Fruit fly (Drosophila melanogaster) whole organism, wandering third instar larva: ENCODE results near the gene CG3526.
A peak's percentile ranks its signal among the peaks of the same experiment; 100 is the strongest.

Experiments
- Abd-B ChIP-seq: fragments of >200 bp; optimal IDR thresholded peaks from 2 replicates; lab custom pipeline; 2017; ENCODE audit warnings: missing biosample characterization, missing genetic modification characterization
- CG32264 ChIP-seq: fragments of 200-800 bp; sonication (Bioruptor generic); optimal IDR thresholded peaks from 2 replicates; lab custom pipeline; 2016; ENCODE audit warnings: missing biosample characterization, missing genetic modification characterization
- CrebA ChIP-seq: fragments of 200-800 bp; sonication (Bioruptor generic); optimal IDR thresholded peaks from 2 replicates; lab custom pipeline; 2016; ENCODE audit warnings: missing biosample characterization, mild to moderate bottlenecking, missing genetic modification characterization, borderline replicate concordance
- Dfd ChIP-seq: fragments of >200 bp; optimal IDR thresholded peaks from 2 replicates; lab custom pipeline; 2017; ENCODE audit warnings: missing biosample characterization, missing genetic modification characterization
- Dif ChIP-seq: fragments of 200-275, 200-300 bp; sonication (Bioruptor generic); optimal IDR thresholded peaks from 2 replicates; lab custom pipeline; 2018; ENCODE audit warnings: missing biosample characterization, missing genetic modification characterization; ENCODE audit not compliant: partially characterized antibody
- GATAd ChIP-seq: sonication (Bioruptor generic); optimal IDR thresholded peaks from 2 replicates; lab custom pipeline; 2016; ENCODE audit warnings: missing biosample characterization, missing genetic modification characterization
- HLH106 ChIP-seq: fragments of 200-800 bp; optimal IDR thresholded peaks from 3 replicates; lab custom pipeline; 2019; ENCODE audit warnings: missing biosample characterization, mild to moderate bottlenecking, missing genetic modification characterization, moderate library complexity
- Hr78 ChIP-seq: fragments of >200 bp; optimal IDR thresholded peaks from 2 replicates; lab custom pipeline; 2017; ENCODE audit warnings: missing biosample characterization, missing genetic modification characterization
- Jra ChIP-seq: sonication (Bioruptor generic); optimal IDR thresholded peaks from 2 replicates; lab custom pipeline; 2016; ENCODE audit warnings: missing biosample characterization, missing genetic modification characterization
- Mio ChIP-seq: sonication (Bioruptor generic); optimal IDR thresholded peaks from 2 replicates; lab custom pipeline; 2016; ENCODE audit warnings: missing biosample characterization, missing genetic modification characterization
- Myc ChIP-seq: fragments of >200 bp; optimal IDR thresholded peaks from 2 replicates; lab custom pipeline; 2017
- OdsH ChIP-seq: fragments of 200-800 bp; sonication (Bioruptor generic); optimal IDR thresholded peaks from 2 replicates; lab custom pipeline; 2016; ENCODE audit warnings: missing biosample characterization, mild to moderate bottlenecking, missing genetic modification characterization
- Sp1 ChIP-seq: fragments of 200-800 bp; sonication (Bioruptor generic); optimal IDR thresholded peaks from 3 replicates; lab custom pipeline; 2019; ENCODE audit warnings: missing biosample characterization, mild to moderate bottlenecking, missing genetic modification characterization, moderate library complexity
- Vsx2 ChIP-seq: fragments of 200-300, 225-300 bp; sonication (Bioruptor generic); optimal IDR thresholded peaks from 2 replicates; lab custom pipeline; 2018; ENCODE audit warnings: missing biosample characterization, missing genetic modification characterization; ENCODE audit not compliant: partially characterized antibody
- br ChIP-seq: fragments of 200-800 bp; sonication (Bioruptor generic); optimal IDR thresholded peaks from 2 replicates; lab custom pipeline; 2016; ENCODE audit warnings: missing biosample characterization, missing genetic modification characterization
- brk ChIP-seq: fragments of 200-800 bp; sonication (Bioruptor generic); optimal IDR thresholded peaks from 2 replicates; lab custom pipeline; 2016; ENCODE audit warnings: missing biosample characterization, mild to moderate bottlenecking, missing genetic modification characterization
- dl ChIP-seq, 2 experiments: fragments of 175-275, 200-275 bp in 1 of 2; fragments of 200-275 bp in 1 of 2; sonication (Bioruptor generic); optimal IDR thresholded peaks; lab custom pipeline; 2018; ENCODE audit warnings: mild to moderate bottlenecking in 2 of 2, missing biosample characterization in 2 of 2, missing genetic modification characterization in 2 of 2, moderate library complexity in 2 of 2; ENCODE audit not compliant: partially characterized antibody in 2 of 2, insufficient read depth in 1 of 2
- dmrt93B ChIP-seq: fragments of 200-800 bp; sonication (Bioruptor generic); optimal IDR thresholded peaks from 2 replicates; lab custom pipeline; 2018; ENCODE audit warnings: missing biosample characterization, mild to moderate bottlenecking, missing genetic modification characterization
- dsf ChIP-seq: sonication (Bioruptor generic); optimal IDR thresholded peaks from 2 replicates; lab custom pipeline; 2016; ENCODE audit warnings: missing biosample characterization, missing genetic modification characterization, borderline replicate concordance
- ey ChIP-seq: fragments of 200-800 bp; sonication (Bioruptor generic); optimal IDR thresholded peaks from 2 replicates; lab custom pipeline; 2016; ENCODE audit warnings: missing biosample characterization, missing genetic modification characterization
- fru ChIP-seq: fragments of 200-800 bp; sonication (Bioruptor generic); optimal IDR thresholded peaks from 3 replicates; lab custom pipeline; 2016; ENCODE audit warnings: missing biosample characterization, mild to moderate bottlenecking, missing genetic modification characterization
- h ChIP-seq: fragments of 200-800 bp; sonication (Bioruptor generic); optimal IDR thresholded peaks from 3 replicates; lab custom pipeline; 2016; ENCODE audit warnings: missing biosample characterization, mild to moderate bottlenecking, missing genetic modification characterization
- jim ChIP-seq: fragments of 175-275, 200-325 bp; sonication (Bioruptor generic); optimal IDR thresholded peaks from 2 replicates; lab custom pipeline; 2016; ENCODE audit warnings: missing biosample characterization, mild to moderate bottlenecking, missing genetic modification characterization
- lola ChIP-seq: fragments of >200 bp; optimal IDR thresholded peaks from 2 replicates; lab custom pipeline; 2017; ENCODE audit warnings: missing biosample characterization, missing genetic modification characterization
- pan ChIP-seq: fragments of >200 bp; optimal IDR thresholded peaks from 2 replicates; lab custom pipeline; 2017
- psq ChIP-seq: fragments of 200-800 bp; sonication (Bioruptor generic); optimal IDR thresholded peaks from 3 replicates; lab custom pipeline; 2017; ENCODE audit warnings: missing biosample characterization, mild to moderate bottlenecking, missing genetic modification characterization, moderate library complexity
- rgr ChIP-seq: fragments of 200-800 bp; sonication (Bioruptor generic); optimal IDR thresholded peaks from 3 replicates; lab custom pipeline; 2016; ENCODE audit warnings: missing biosample characterization, mild to moderate bottlenecking, missing genetic modification characterization
- sage ChIP-seq: fragments of 200-800 bp; sonication (Bioruptor generic); optimal IDR thresholded peaks from 2 replicates; lab custom pipeline; 2016; ENCODE audit warnings: missing biosample characterization, mild to moderate bottlenecking, missing genetic modification characterization
- tai ChIP-seq: sonication (Bioruptor generic); optimal IDR thresholded peaks from 2 replicates; lab custom pipeline; 2016; ENCODE audit warnings: missing biosample characterization, missing genetic modification characterization
- usp ChIP-seq: fragments of >200 bp; optimal IDR thresholded peaks from 2 replicates; lab custom pipeline; 2017; ENCODE audit warnings: missing biosample characterization, missing genetic modification characterization
- woc ChIP-seq: sonication (Bioruptor generic); optimal IDR thresholded peaks from 2 replicates; lab custom pipeline; 2016; ENCODE audit warnings: missing biosample characterization, mild to moderate bottlenecking, missing genetic modification characterization

Gene CG3526

dm6 chrX:2890468-2890867 is at the start of gene CG3526:
CG3526 (plus strand) TSS chrX:2890768.
- TF ChIP-seq br (GFP tag; lab: Kevin White, UChicago) (no peak), CrebA (GFP tag; lab: Kevin White, UChicago) (no peak), dsf (GFP tag; lab: Kevin White, UChicago) (no peak), Hr78 (GFP tag; lab: Kevin White, UChicago) (no peak), HLH106 (tag; lab: Kevin White, UChicago) (no peak), ey (GFP tag; lab: Kevin White, UChicago) (no peak), sage (no peak), dl (GFP tag; optimal IDR thresholded peaks at IDR 0.05; lab: Kevin White, UChicago; ENCODE audit: insufficient read depth in 1 of 2, partially characterized antibody in 2 of 2) (no peak), lola (no peak)

dm6 chrX:2860955-2861354 is 29.6 kb upstream of the CG3526 start:
- TF ChIP-seq pan (lab: Kevin White, UChicago), result no peak
- peak; percentile 13 for TF ChIP-seq ey (GFP tag; lab: Kevin White, UChicago)
- TF ChIP-seq CG32264 (GFP tag; lab: Kevin White, UChicago), result no peak
- no peak for TF ChIP-seq Hr78 (GFP tag; lab: Kevin White, UChicago)
- no peak for TF ChIP-seq Dfd (GFP tag; lab: Kevin White, UChicago)
- TF ChIP-seq woc (GFP tag; lab: Kevin White, UChicago), result no peak
- peak; percentile 6 for TF ChIP-seq h (GFP tag; lab: Kevin White, UChicago)
- TF ChIP-seq Sp1 (GFP tag; lab: Kevin White, UChicago), result peak; percentile 16
- TF ChIP-seq Abd-B (GFP tag; lab: Kevin White, UChicago), result no peak
- TF ChIP-seq jim, result no peak
- TF ChIP-seq usp (GFP tag; lab: Kevin White, UChicago), result no peak
- TF ChIP-seq psq (GFP tag; lab: Kevin White, UChicago), result no peak
- no peak for TF ChIP-seq brk (GFP tag; lab: Kevin White, UChicago)

dm6 chrX:2869430-2869829 is 21.1 kb upstream of the CG3526 start:
- TF ChIP-seq Myc (lab: Kevin White, UChicago) (no peak), GATAd (no peak), dmrt93B (no peak)

DNA sequence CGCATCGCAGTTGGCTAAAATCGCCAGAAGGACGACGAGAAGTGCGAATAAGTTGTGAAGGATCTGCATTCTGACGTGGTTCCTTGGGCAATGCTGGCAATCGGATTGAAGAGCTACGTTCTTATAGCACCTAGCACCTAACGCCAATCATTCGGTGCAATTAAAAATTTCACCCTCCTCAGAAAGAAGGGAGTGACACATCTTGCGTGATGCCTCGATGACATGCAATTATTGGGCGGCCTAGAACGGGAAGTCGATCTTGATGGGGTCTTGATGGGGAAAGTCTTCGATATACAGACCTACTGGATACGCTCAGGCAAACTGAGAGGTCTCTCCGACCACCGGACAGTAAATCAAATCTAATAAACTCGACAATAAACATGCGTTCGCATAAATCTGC is 17.8 kb upstream of the CG3526 start, which contains the start of gene CG14416:
CG14416 (minus strand) TSS at position 101 of the 400 bp plus-strand sequence.
- no peak for TF ChIP-seq Hr78 (GFP tag; lab: Kevin White, UChicago)
- TF ChIP-seq Sp1 (GFP tag; lab: Kevin White, UChicago), result no peak
- no peak for TF ChIP-seq ey (GFP tag; lab: Kevin White, UChicago)
- TF ChIP-seq Mio (GFP tag; lab: Kevin White, UChicago), result no peak
- TF ChIP-seq GATAd, result no peak
- TF ChIP-seq Vsx2, result no peak
- no peak for TF ChIP-seq dl (GFP tag; optimal IDR thresholded peaks at IDR 0.05; lab: Kevin White, UChicago; ENCODE audit: insufficient read depth in 1 of 2, partially characterized antibody in 2 of 2)
- no peak for TF ChIP-seq Dif (GFP tag; lab: Kevin White, UChicago)
- no peak for TF ChIP-seq h (GFP tag; lab: Kevin White, UChicago)
- no peak for TF ChIP-seq rgr (GFP tag; lab: Kevin White, UChicago)
- TF ChIP-seq fru, result no peak
- TF ChIP-seq, all 38 proteins: peak for 0

dm6 chrX:2876433-2876832 is 14.1 kb upstream of the CG3526 start, which contains the start of gene CG14417:
CG14417 (minus strand) TSS chrX:2876533.
- TF ChIP-seq Vsx2 (no peak), Jra (GFP tag; lab: Kevin White, UChicago) (no peak), Myc (lab: Kevin White, UChicago) (no peak), tai (GFP tag; lab: Kevin White, UChicago) (no peak), CrebA (GFP tag; lab: Kevin White, UChicago) (no peak)
- TF ChIP-seq, all 38 proteins: peak for 0

dm6 chrX:2877070-2877469 is 13.5 kb upstream of the CG3526 start:
- no peak for TF ChIP-seq OdsH (GFP tag; lab: Kevin White, UChicago)
- TF ChIP-seq psq (GFP tag; lab: Kevin White, UChicago), result no peak
- no peak for TF ChIP-seq Mio (GFP tag; lab: Kevin White, UChicago)
